Worm (Caenorhabditis elegans) whole organism, L3 larva: ENCODE results near the gene srlf-23.

ENCODE experiments used
- R02D3.7 ChIP-seq: fragments of 150-350 bp; optimal IDR thresholded peaks from 2 replicates; lab custom pipeline; 2014; ENCODE audit warnings: missing biosample characterization, missing genetic modification characterization
- ZK546.5 ChIP-seq: sonication (generic microtip); optimal IDR thresholded peaks from 2 replicates; lab custom pipeline; 2017; ENCODE audit warnings: missing biosample characterization, missing genetic modification characterization
- aly-2 ChIP-seq: fragments of 150-350 bp; optimal IDR thresholded peaks from 2 replicates; lab custom pipeline; 2014; ENCODE audit warnings: missing biosample characterization, missing genetic modification characterization
- ama-1 ChIP-seq: fragments of 150-350 bp; optimal IDR thresholded peaks from 2 replicates; lab custom pipeline; 2018
- ceh-16 ChIP-seq: sonication (generic microtip); optimal IDR thresholded peaks from 2 replicates; lab custom pipeline; 2017; ENCODE audit warnings: missing biosample characterization, missing genetic modification characterization
- ceh-82 ChIP-seq: fragments of 150-350 bp; optimal IDR thresholded peaks from 2 replicates; lab custom pipeline; 2014; ENCODE audit warnings: missing biosample characterization, missing genetic modification characterization
- daf-12 ChIP-seq: fragments of 150-350 bp; optimal IDR thresholded peaks from 2 replicates; lab custom pipeline; 2014; ENCODE audit warnings: missing biosample characterization, missing genetic modification reagents, missing genetic modification characterization
- egl-27 ChIP-seq: sonication (generic microtip); optimal IDR thresholded peaks from 4 replicates; lab custom pipeline; 2017; ENCODE audit warnings: missing biosample characterization, missing genetic modification reagents, missing genetic modification characterization
- egl-5 ChIP-seq: fragments of 150-350 bp; optimal IDR thresholded peaks from 2 replicates; lab custom pipeline; 2017; ENCODE audit warnings: missing biosample characterization, missing genetic modification reagents, missing genetic modification characterization, inconsistent platforms
- elt-1 ChIP-seq: fragments of 150-350 bp; optimal IDR thresholded peaks from 2 replicates; lab custom pipeline; 2014; ENCODE audit warnings: missing biosample characterization, missing genetic modification characterization
- elt-3 ChIP-seq, 3 experiments: fragments of 150-350 bp in 1 of 3; sonication (generic microtip) in 2 of 3; optimal IDR thresholded peaks; 2 replicates in 2 of 3; 4 replicates in 1 of 3; lab custom pipeline; 2014 to 2017; ENCODE audit warnings: missing biosample characterization in 3 of 3, missing genetic modification characterization in 3 of 3
- eor-1 ChIP-seq, 2 experiments: fragments of 150-350 bp; optimal IDR thresholded peaks; 2 replicates each; lab custom pipeline; 2014 to 2018; ENCODE audit warnings: missing biosample characterization in 2 of 2, missing genetic modification characterization in 2 of 2
- fkh-10 ChIP-seq: sonication (generic microtip); optimal IDR thresholded peaks from 2 replicates; lab custom pipeline; 2017; ENCODE audit warnings: missing biosample characterization, missing genetic modification reagents, missing genetic modification characterization
- fkh-2 ChIP-seq: fragments of 150-350 bp; optimal IDR thresholded peaks from 2 replicates; lab custom pipeline; 2014; ENCODE audit warnings: missing biosample characterization, missing genetic modification reagents, missing genetic modification characterization
- fos-1 ChIP-seq: fragments of 150-350 bp; optimal IDR thresholded peaks from 2 replicates; lab custom pipeline; 2014; ENCODE audit warnings: missing biosample characterization, missing genetic modification characterization
- hmg-11 ChIP-seq: sonication (generic microtip); optimal IDR thresholded peaks from 2 replicates; lab custom pipeline; 2016; ENCODE audit warnings: missing genetic modification characterization, missing compliant biosample characterization
- jun-1 ChIP-seq: fragments of 150-350 bp; optimal IDR thresholded peaks from 2 replicates; lab custom pipeline; 2014; ENCODE audit warnings: missing biosample characterization, missing genetic modification reagents, missing genetic modification characterization
- lin-15B ChIP-seq: fragments of 150-350 bp; optimal IDR thresholded peaks from 2 replicates; lab custom pipeline; 2014; ENCODE audit warnings: missing biosample characterization, missing genetic modification characterization
- lin-39 ChIP-seq: fragments of 150-350 bp; optimal IDR thresholded peaks from 2 replicates; lab custom pipeline; 2018; ENCODE audit warnings: missing biosample characterization, missing genetic modification reagents, missing genetic modification characterization
- lsy-12 ChIP-seq: sonication (generic microtip); optimal IDR thresholded peaks from 2 replicates; lab custom pipeline; 2016; ENCODE audit warnings: mild to moderate bottlenecking, missing genetic modification characterization, missing compliant biosample characterization
- mdl-1 ChIP-seq: fragments of 150-350 bp; optimal IDR thresholded peaks from 2 replicates; lab custom pipeline; 2014; ENCODE audit warnings: missing biosample characterization, missing genetic modification characterization
- mml-1 ChIP-seq: fragments of 150-350 bp; sonication (generic microtip); optimal IDR thresholded peaks from 3 replicates; lab custom pipeline; 2014; ENCODE audit warnings: missing biosample characterization, missing genetic modification characterization
- nhr-11 ChIP-seq: fragments of 150-350 bp; optimal IDR thresholded peaks from 2 replicates; lab custom pipeline; 2014; ENCODE audit warnings: missing biosample characterization, missing genetic modification characterization
- nhr-12 ChIP-seq: fragments of 150-350 bp; optimal IDR thresholded peaks from 2 replicates; lab custom pipeline; 2014; ENCODE audit warnings: missing biosample characterization, missing genetic modification characterization
- nhr-23 ChIP-seq: fragments of 150-350 bp; optimal IDR thresholded peaks from 2 replicates; lab custom pipeline; 2014; ENCODE audit warnings: missing biosample characterization, missing genetic modification reagents, missing genetic modification characterization
- nhr-25 ChIP-seq: sonication (generic microtip); optimal IDR thresholded peaks from 2 replicates; lab custom pipeline; 2017; ENCODE audit warnings: missing biosample characterization, missing genetic modification characterization
- nhr-28 ChIP-seq: fragments of 150-350 bp; optimal IDR thresholded peaks from 2 replicates; lab custom pipeline; 2014; ENCODE audit warnings: missing biosample characterization, missing genetic modification characterization
- nhr-43 ChIP-seq: sonication (generic microtip); optimal IDR thresholded peaks from 2 replicates; lab custom pipeline; 2016; ENCODE audit warnings: mild to moderate bottlenecking, missing genetic modification characterization, missing compliant biosample characterization; ENCODE audit not compliant: poor library complexity, severe bottlenecking
- nhr-76 ChIP-seq: fragments of 150-350 bp; sonication (generic microtip); optimal IDR thresholded peaks from 5 replicates; lab custom pipeline; 2014; ENCODE audit warnings: missing biosample characterization, missing genetic modification characterization
- nhr-77 ChIP-seq: fragments of 150-350 bp; optimal IDR thresholded peaks from 2 replicates; lab custom pipeline; 2014; ENCODE audit warnings: missing biosample characterization, missing genetic modification characterization
- pha-4 ChIP-seq: fragments of 150-350 bp; optimal IDR thresholded peaks from 2 replicates; lab custom pipeline; 2014; ENCODE audit warnings: missing biosample characterization, missing genetic modification reagents, missing genetic modification characterization
- sea-2 ChIP-seq: fragments of 150-350 bp; sonication (generic microtip); optimal IDR thresholded peaks from 4 replicates; lab custom pipeline; 2014; ENCODE audit warnings: missing biosample characterization, missing genetic modification reagents, missing genetic modification characterization
- snpc-4 ChIP-seq: fragments of 150-350 bp; optimal IDR thresholded peaks from 2 replicates; lab custom pipeline; 2014; ENCODE audit warnings: missing biosample characterization, missing genetic modification characterization
- unc-62 ChIP-seq: fragments of 150-350 bp; sonication (generic microtip); optimal IDR thresholded peaks from 4 replicates; lab custom pipeline; 2014; ENCODE audit warnings: missing biosample characterization, missing genetic modification reagents, missing genetic modification characterization
- zag-1 ChIP-seq: fragments of 150-350 bp; optimal IDR thresholded peaks from 2 replicates; lab custom pipeline; 2014; ENCODE audit warnings: missing biosample characterization, missing genetic modification characterization
- ztf-11 ChIP-seq: fragments of 150-350 bp; optimal IDR thresholded peaks from 2 replicates; lab custom pipeline; 2014; ENCODE audit warnings: missing biosample characterization, missing genetic modification characterization
- ztf-4 ChIP-seq: fragments of 150-350 bp; optimal IDR thresholded peaks from 2 replicates; lab custom pipeline; 2014; ENCODE audit warnings: missing biosample characterization, missing genetic modification characterization

Gene srlf-23

DNA sequence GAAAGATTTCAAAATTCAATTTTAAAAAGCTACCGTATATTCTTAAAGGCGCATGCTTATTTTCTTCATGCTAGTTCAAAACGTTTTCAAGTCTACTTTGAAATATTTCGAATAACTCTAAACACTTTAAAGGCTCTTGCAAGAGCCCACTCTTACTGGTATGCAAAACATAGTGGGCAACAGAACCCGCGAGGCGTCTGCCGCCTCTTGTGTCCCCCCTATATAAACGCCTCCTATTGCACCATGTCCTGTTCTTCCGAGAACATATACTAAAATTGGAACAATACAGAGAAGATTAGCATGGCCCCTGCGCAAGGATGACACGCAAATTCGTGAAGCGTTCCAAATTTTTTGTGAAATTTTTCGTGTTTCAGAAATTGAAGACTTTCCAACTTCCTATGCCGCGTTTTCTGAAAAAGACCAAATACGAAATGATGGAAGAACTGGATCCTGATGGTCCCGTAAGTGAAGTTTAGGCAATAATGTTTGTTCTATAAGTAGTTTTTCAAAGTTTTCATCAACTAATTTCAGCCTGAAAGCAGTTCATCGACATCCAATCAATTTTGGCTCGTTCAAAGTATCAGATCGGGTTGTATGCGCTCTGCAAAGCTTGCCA lies 34.4 kb downstream of the srlf-23 start:
- TF ChIP-seq snpc-4 (tag; lab: Kevin White, UChicago) (peak; percentile 84), lin-15B (tag; lab: Kevin White, UChicago) (no peak), pha-4 (tag; lab: Kevin White, UChicago) (no peak), fkh-2 (tag; lab: Kevin White, UChicago) (no peak), ztf-4 (tag; lab: Kevin White, UChicago) (no peak), fkh-10 (GFP tag; lab: Kevin White, UChicago) (no peak), lin-39 (no peak)

DNA sequence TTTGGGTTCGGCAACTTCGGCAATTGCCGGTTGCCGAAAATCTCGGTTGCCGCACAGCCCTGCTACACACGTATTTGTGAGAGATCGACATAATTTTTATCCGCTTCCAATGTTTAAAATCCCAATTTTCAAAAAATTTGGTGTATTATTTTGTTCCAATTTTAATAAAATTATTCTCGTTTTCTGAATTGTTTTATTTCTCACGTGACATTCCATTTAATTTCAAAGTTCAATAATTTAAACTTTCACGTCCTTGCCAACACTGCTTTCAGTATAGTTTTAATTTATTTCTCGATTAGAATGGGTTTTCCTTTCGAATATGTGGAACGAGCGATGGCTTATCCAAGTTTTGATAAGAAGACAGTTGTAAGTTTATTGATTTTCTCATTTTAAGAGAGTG lies 36.8 kb downstream of the srlf-23 start, which contains the start of gene K09C6.2:
TSS of gene K09C6.2 (plus strand) at position 301 of the 400 bp plus-strand sequence.
- TF ChIP-seq jun-1 (tag; lab: Kevin White, UChicago) (no peak), ztf-11 (tag; lab: Kevin White, UChicago) (no peak), mdl-1 (tag; lab: Kevin White, UChicago) (no peak), daf-12 (no peak), unc-62 (GFP tag; lab: Kevin White, UChicago) (no peak), elt-1 (no peak), snpc-4 (tag; lab: Kevin White, UChicago) (no peak), sea-2 (GFP tag; lab: Kevin White, UChicago) (no peak), fkh-10 (GFP tag; lab: Kevin White, UChicago) (no peak), nhr-12 (tag; lab: Kevin White, UChicago) (no peak), R02D3.7 (tag; lab: Kevin White, UChicago) (no peak), elt-3 (tag; optimal IDR thresholded peaks at IDR 0.05; lab: Kevin White, UChicago) (no peak), ceh-82 (tag; lab: Kevin White, UChicago) (no peak), nhr-25 (tag; lab: Kevin White, UChicago) (no peak), lin-15B (tag; lab: Kevin White, UChicago) (no peak), nhr-43 (tag; lab: Kevin White, UChicago) (no peak), nhr-76 (tag; lab: Kevin White, UChicago) (no peak)

DNA sequence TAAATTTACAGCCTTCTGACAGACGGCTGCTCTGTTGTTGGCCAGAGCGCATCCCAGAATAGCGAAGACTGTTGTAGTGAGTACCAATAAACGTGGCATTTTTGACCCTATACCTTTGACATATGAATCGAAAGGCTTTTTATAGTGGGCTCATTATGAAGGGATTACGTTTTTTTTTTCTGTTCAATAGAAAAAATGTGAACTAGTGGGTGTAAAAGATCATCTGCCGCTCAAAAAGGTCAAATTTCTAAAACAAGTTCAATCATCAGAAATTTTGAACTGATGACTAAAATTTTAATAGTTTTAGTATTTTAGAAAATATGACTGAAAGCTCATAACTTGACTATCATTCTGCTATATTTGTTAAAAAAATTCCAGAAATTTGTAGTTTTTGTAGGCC lies 38.4 kb downstream of the srlf-23 start, which contains the start of gene K09C6.9:
TSS of gene K09C6.9 (minus strand) at position 101 of the 400 bp plus-strand sequence.
- TF ChIP-seq ama-1 (lab: Kevin White, UChicago) (no peak), eor-1 (tag; optimal IDR thresholded peaks at IDR 0.05; lab: Kevin White, UChicago) (no peak), lin-15B (tag; lab: Kevin White, UChicago) (no peak), snpc-4 (tag; lab: Kevin White, UChicago) (no peak), elt-1 (no peak), nhr-25 (tag; lab: Kevin White, UChicago) (no peak), mdl-1 (tag; lab: Kevin White, UChicago) (no peak), ZK546.5 (no peak), nhr-77 (tag; lab: Kevin White, UChicago) (no peak), ztf-11 (tag; lab: Kevin White, UChicago) (no peak), nhr-11 (tag; lab: Kevin White, UChicago) (no peak), fos-1 (tag; lab: Kevin White, UChicago) (no peak), hmg-11 (tag; lab: Kevin White, UChicago) (no peak), ztf-4 (tag; lab: Kevin White, UChicago) (no peak), R02D3.7 (tag; lab: Kevin White, UChicago) (no peak), egl-27 (tag; lab: Kevin White, UChicago) (no peak), aly-2 (tag; lab: Kevin White, UChicago) (no peak), nhr-23 (tag; lab: Kevin White, UChicago) (no peak)

DNA sequence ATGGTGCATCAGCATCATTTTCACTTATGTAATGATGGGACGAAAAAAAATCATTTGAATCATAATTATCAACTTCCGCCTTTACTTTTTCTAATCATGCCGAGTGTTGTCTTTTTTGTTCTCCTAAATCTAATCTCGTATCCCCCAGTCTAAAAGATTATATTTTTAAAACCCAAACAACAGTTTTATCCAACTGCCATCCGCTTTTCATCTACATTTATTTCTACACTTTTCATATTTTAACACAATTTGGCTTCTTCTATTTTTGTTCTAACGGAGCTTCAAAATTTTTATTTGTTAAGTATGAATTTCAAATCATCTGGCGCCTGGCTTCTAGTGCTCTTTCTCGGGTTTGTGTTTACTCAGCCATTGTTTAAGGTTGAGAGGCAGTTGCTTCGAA lies 41.2 kb downstream of the srlf-23 start, which contains the start of gene K09C6.3:
TSS of gene K09C6.3 (plus strand) at position 301 of the 400 bp plus-strand sequence.
- TF ChIP-seq unc-62 (GFP tag; lab: Kevin White, UChicago), result no peak
- no peak for TF ChIP-seq jun-1 (tag; lab: Kevin White, UChicago)
- no peak for TF ChIP-seq lsy-12 (tag; lab: Kevin White, UChicago)
- no peak for TF ChIP-seq fos-1 (tag; lab: Kevin White, UChicago)
- TF ChIP-seq ceh-82 (tag; lab: Kevin White, UChicago), result no peak
- TF ChIP-seq mml-1 (tag; lab: Kevin White, UChicago), result no peak
- TF ChIP-seq ZK546.5, result no peak
- TF ChIP-seq egl-5, result no peak
- no peak for TF ChIP-seq nhr-43 (tag; lab: Kevin White, UChicago)
- no peak for TF ChIP-seq nhr-28 (tag; lab: Kevin White, UChicago)
- TF ChIP-seq ceh-16, result no peak
- TF ChIP-seq nhr-76 (tag; lab: Kevin White, UChicago), result no peak
- TF ChIP-seq nhr-77 (tag; lab: Kevin White, UChicago), result no peak
- no peak for TF ChIP-seq nhr-25 (tag; lab: Kevin White, UChicago)
- TF ChIP-seq zag-1 (tag; lab: Kevin White, UChicago), result no peak
- no peak for TF ChIP-seq sea-2 (GFP tag; lab: Kevin White, UChicago)
- TF ChIP-seq egl-27 (tag; lab: Kevin White, UChicago), result no peak
